Worm (Caenorhabditis elegans): ENCODE data around the gene F44F4.10.

F44F4.10 gene

DNA sequence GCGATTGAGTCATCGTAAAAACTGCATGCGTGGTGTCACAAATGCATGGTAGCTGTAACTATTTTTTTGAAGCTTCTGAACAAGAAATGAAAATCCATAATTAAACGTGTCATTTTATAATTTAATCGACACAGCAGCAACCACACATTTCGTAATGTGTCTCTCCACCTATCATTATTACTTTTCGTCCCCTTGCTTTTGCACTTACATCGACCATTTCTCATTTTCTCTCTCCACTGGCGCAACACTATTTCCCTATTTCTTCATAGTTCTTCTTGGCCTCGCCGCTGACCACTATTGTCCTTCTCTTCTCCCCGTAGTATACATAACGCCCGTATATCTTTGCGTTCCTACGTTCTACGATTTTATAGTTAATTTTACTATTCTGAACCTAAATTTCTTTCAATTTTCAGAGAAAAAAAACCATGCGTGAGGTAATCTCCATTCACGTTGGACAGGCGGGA, 1.3 kb upstream of the F44F4.10 start, which contains the start of gene tba-4:
TSS of gene tba-4 (plus strand) at position 414 of the 464 bp plus-strand sequence.
- TF ChIP-seq nhr-19 (GFP tag; conservative IDR thresholded peaks at IDR 0.05) (no peak), blmp-1 (tag; optimal IDR thresholded peaks at IDR 0.05) (peak; percentile 35), unc-86 (tag; optimal IDR thresholded peaks at IDR 0.05) (no peak), lsy-2 (tag; optimal IDR thresholded peaks at IDR 0.05) (no peak), lin-13 (GFP tag; optimal IDR thresholded peaks at IDR 0.05) (no peak), tbx-2 (tag; optimal IDR thresholded peaks at IDR 0.05) (no peak), vab-15 (tag; optimal IDR thresholded peaks at IDR 0.05) (no peak), sox-4 (tag; optimal IDR thresholded peaks at IDR 0.05) (no peak), ceh-63 (GFP tag; optimal IDR thresholded peaks at IDR 0.05) (no peak), nhr-28 (tag; optimal IDR thresholded peaks at IDR 0.05) (no peak), elt-2 (tag; optimal IDR thresholded peaks at IDR 0.05) (no peak), ets-5 (GFP tag; IDR thresholded peaks at IDR 0.05) (no peak), efl-1 (optimal IDR thresholded peaks at IDR 0.05) (no peak), efl-1 (GFP tag; optimal IDR thresholded peaks at IDR 0.05 in 1 of 2) (peak in 1 of 2 experiments; percentile 61), snpc-4 (tag; optimal IDR thresholded peaks at IDR 0.05) (no peak), C34B4.2 (tag; optimal IDR thresholded peaks at IDR 0.05) (no peak), pqm-1 (tag; optimal IDR thresholded peaks at IDR 0.05) (no peak), nhr-20 (tag; optimal IDR thresholded peaks at IDR 0.05) (no peak), snu-23 (GFP tag; optimal IDR thresholded peaks at IDR 0.05) (no peak), pag-3 (tag; optimal IDR thresholded peaks at IDR 0.05; ENCODE audit: borderline replicate concordance, insufficient read depth) (no peak), grh-1 (GFP tag; IDR thresholded peaks at IDR 0.05) (no peak), unc-130 (tag; optimal IDR thresholded peaks at IDR 0.05) (no peak), nhr-90 (tag; optimal IDR thresholded peaks at IDR 0.05; ENCODE audit: poor library complexity) (no peak), lin-14 (GFP tag; optimal IDR thresholded peaks at IDR 0.05) (peak; percentile 32)

DNA sequence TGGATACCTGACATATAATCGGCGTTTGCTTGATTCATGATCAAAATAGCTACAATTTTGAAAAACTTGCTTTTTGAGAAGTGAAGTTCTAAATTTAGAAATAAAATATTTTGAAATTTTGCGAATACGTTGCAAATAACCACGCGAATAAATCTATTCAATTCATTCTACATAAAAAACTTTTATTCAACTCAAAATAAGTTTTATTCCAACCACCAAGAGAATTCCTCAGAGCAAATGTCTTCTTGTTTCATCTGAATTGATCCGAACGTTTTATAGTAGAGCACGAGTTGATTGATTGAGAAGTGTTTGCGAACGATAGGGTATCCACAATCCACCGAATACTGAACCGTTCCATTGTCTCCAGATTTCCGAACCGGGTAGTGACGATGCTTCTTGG, 1.3 kb downstream of the F44F4.10 start, which contains the start of gene F44F4.9:
TSS of gene F44F4.9 (minus strand) at position 101 of the 400 bp plus-strand sequence.
- no peak for TF ChIP-seq sox-4 (tag; optimal IDR thresholded peaks at IDR 0.05)
- TF ChIP-seq lin-14 (GFP tag; optimal IDR thresholded peaks at IDR 0.05): no peak
- TF ChIP-seq unc-130 (tag; optimal IDR thresholded peaks at IDR 0.05): no peak
- no peak for TF ChIP-seq egl-13 (tag; optimal IDR thresholded peaks at IDR 0.05)
- TF ChIP-seq aly-2 (tag; optimal IDR thresholded peaks at IDR 0.05): no peak
- no peak for TF ChIP-seq lir-3 (tag; optimal IDR thresholded peaks at IDR 0.05; ENCODE audit: poor library complexity)
- TF ChIP-seq lin-39 (tag; optimal IDR thresholded peaks at IDR 0.05): no peak
- no peak for TF ChIP-seq efl-1 (optimal IDR thresholded peaks at IDR 0.05)
- no peak for TF ChIP-seq efl-1 (GFP tag; optimal IDR thresholded peaks at IDR 0.05 in 1 of 2)
- no peak for TF ChIP-seq nhr-77 (tag; optimal IDR thresholded peaks at IDR 0.05)

DNA sequence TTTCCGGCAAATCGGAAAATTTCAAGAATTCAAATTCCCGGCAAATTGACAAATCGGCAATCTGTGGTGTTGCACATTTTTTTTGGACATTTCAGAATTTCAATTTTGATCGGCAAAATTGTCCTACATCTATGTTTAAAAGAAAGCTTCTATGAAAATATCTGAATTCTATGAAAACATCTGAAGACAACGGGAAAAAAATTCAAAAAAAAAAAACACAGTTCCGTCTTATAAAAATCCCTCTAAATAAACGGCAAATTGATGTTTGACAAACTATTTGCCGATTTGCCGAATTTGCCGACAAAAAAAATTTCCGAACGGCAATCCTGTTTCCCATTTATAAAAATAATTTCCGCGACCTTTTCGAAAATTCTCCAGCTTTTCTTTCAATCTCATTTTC, 2.7 kb downstream of the F44F4.10 start, which contains the start of gene F44F4.15:
TSS of gene F44F4.15 (plus strand) at position 301 of the 400 bp plus-strand sequence.
- TF ChIP-seq zag-1 (tag; optimal IDR thresholded peaks at IDR 0.05): no peak
- TF ChIP-seq nhr-76 (tag; optimal IDR thresholded peaks at IDR 0.05): no peak
- no peak for TF ChIP-seq snu-23 (GFP tag; optimal IDR thresholded peaks at IDR 0.05)
- no peak for TF ChIP-seq vab-15 (tag; optimal IDR thresholded peaks at IDR 0.05)
- TF ChIP-seq ceh-88 (GFP tag; IDR thresholded peaks at IDR 0.05): no peak
- no peak for TF ChIP-seq lin-14 (GFP tag; optimal IDR thresholded peaks at IDR 0.05)
- TF ChIP-seq sox-4 (tag; optimal IDR thresholded peaks at IDR 0.05): no peak
- TF ChIP-seq fkh-4 (tag; optimal IDR thresholded peaks at IDR 0.05; ENCODE audit: borderline replicate concordance): no peak
- no peak for TF ChIP-seq fkh-10 (GFP tag; optimal IDR thresholded peaks at IDR 0.05)
- TF ChIP-seq ceh-90 (tag; optimal IDR thresholded peaks at IDR 0.05): no peak
- no peak for TF ChIP-seq jun-1 (tag; optimal IDR thresholded peaks at IDR 0.05)
- TF ChIP-seq nhr-77 (tag; optimal IDR thresholded peaks at IDR 0.05): no peak
- no peak for TF ChIP-seq egl-13 (tag; optimal IDR thresholded peaks at IDR 0.05)
- TF ChIP-seq sup-37 (GFP tag; optimal IDR thresholded peaks at IDR 0.05): no peak
- no peak for TF ChIP-seq hpl-2 (GFP tag; optimal IDR thresholded peaks at IDR 0.05)

Measured in whole organism, L1 larva.